Fruit fly (Drosophila melanogaster): ENCODE results near the gene eRF1.

DNA sequence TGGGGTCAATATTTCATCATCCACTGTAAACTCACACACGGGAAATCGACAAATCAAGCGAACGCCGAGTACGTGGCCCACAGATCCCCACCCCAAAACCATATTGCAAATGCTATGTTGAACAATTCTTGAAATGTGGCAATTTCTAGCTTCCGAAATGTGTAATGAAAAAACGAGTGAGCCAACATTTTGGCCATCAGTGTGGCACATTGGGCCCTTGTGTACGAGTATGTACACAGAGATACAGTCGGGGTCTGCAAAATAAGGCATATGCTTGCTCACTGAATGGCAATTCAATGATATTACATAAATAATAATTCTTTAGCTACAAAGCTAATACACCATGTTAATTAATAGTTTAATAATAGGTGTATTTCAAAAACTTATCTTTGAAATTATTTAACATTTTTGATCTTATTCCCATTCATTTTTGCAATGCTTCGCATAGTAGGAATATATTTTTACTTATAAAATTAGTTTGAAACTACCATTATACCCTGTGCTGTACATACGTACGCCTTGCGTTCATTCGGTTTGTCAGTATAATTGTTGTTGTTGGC is 51.5 kb downstream of the eRF1 start:
- TF ChIP-seq CG8478 (optimal IDR thresholded peaks at IDR 0.05) (no peak), pan (optimal IDR thresholded peaks at IDR 0.05) (no peak), psq (optimal IDR thresholded peaks at IDR 0.05) (no peak), Dll (optimal IDR thresholded peaks at IDR 0.05) (no peak), usp (GFP tag; optimal IDR thresholded peaks at IDR 0.05) (no peak)

Data from whole organism.